Worm (Caenorhabditis elegans) whole organism, L2 larva: ENCODE measurements around the gene mccc-2.

Experiments used
- C34F6.9 ChIP-seq: fragments of 150-350 bp; optimal IDR thresholded peaks from 2 replicates; lab custom pipeline; 2014; ENCODE audit warnings: missing biosample characterization, missing genetic modification characterization
- F13H6.1 ChIP-seq: sonication (generic microtip); optimal IDR thresholded peaks from 2 replicates; lab custom pipeline; 2016; ENCODE audit warnings: missing genetic modification characterization, missing compliant biosample characterization
- R02D3.7 ChIP-seq: fragments of 150-350 bp; optimal IDR thresholded peaks from 2 replicates; lab custom pipeline; 2014; ENCODE audit warnings: missing biosample characterization, missing genetic modification characterization
- Y55F3AM.14 ChIP-seq: fragments of 200-800 bp; sonication (Bioruptor generic); optimal IDR thresholded peaks from 2 replicates; lab custom pipeline; 2018; ENCODE audit warnings: mild to moderate bottlenecking, missing genetic modification characterization, missing compliant biosample characterization
- ZK546.5 ChIP-seq: sonication (generic microtip); optimal IDR thresholded peaks from 2 replicates; lab custom pipeline; 2017; ENCODE audit warnings: missing biosample characterization, missing genetic modification characterization
- aly-2 ChIP-seq: fragments of 150-350 bp; optimal IDR thresholded peaks from 2 replicates; lab custom pipeline; 2014; ENCODE audit warnings: missing biosample characterization, missing genetic modification characterization
- ama-1 ChIP-seq: fragments of 150-350 bp; optimal IDR thresholded peaks from 2 replicates; lab custom pipeline; 2018; ENCODE audit warnings: inconsistent platforms
- blmp-1 ChIP-seq: sonication (generic microtip); optimal IDR thresholded peaks from 2 replicates; lab custom pipeline; 2017; ENCODE audit warnings: missing genetic modification characterization, mild to moderate bottlenecking, missing compliant biosample characterization, antibody characterized with exemption, moderate library complexity; ENCODE audit not compliant: insufficient read depth
- ceh-16 ChIP-seq: fragments of 150-350 bp; optimal IDR thresholded peaks from 2 replicates; lab custom pipeline; 2014; ENCODE audit warnings: missing biosample characterization, missing genetic modification characterization
- ceh-82 ChIP-seq: fragments of 150-350 bp; optimal IDR thresholded peaks from 2 replicates; lab custom pipeline; 2014; ENCODE audit warnings: missing biosample characterization, missing genetic modification characterization
- crh-2 ChIP-seq: sonication (generic microtip); optimal IDR thresholded peaks from 2 replicates; lab custom pipeline; 2017; ENCODE audit warnings: missing biosample characterization, missing genetic modification characterization
- egl-27 ChIP-seq: sonication (generic microtip); optimal IDR thresholded peaks from 3 replicates; lab custom pipeline; 2017; ENCODE audit warnings: missing biosample characterization, missing genetic modification reagents, missing genetic modification characterization
- elt-1 ChIP-seq: fragments of 150-350 bp; optimal IDR thresholded peaks from 2 replicates; lab custom pipeline; 2014; ENCODE audit warnings: missing biosample characterization, missing genetic modification characterization
- elt-3 ChIP-seq: sonication (generic microtip); optimal IDR thresholded peaks from 2 replicates; lab custom pipeline; 2017; ENCODE audit warnings: missing biosample characterization, missing genetic modification characterization
- fos-1 ChIP-seq: fragments of 150-350 bp; optimal IDR thresholded peaks from 2 replicates; lab custom pipeline; 2014; ENCODE audit warnings: missing biosample characterization, missing genetic modification characterization
- gmeb-1 ChIP-seq: fragments of 150-350 bp; optimal IDR thresholded peaks from 2 replicates; lab custom pipeline; 2014; ENCODE audit warnings: missing biosample characterization, missing genetic modification characterization
- lin-11 ChIP-seq: fragments of 150-350 bp; sonication (generic microtip); optimal IDR thresholded peaks from 2 replicates; lab custom pipeline; 2014; ENCODE audit warnings: missing biosample characterization, missing genetic modification characterization, inconsistent platforms, mixed read lengths
- lin-13 ChIP-seq: fragments of 150-350 bp; optimal IDR thresholded peaks from 2 replicates; lab custom pipeline; 2014; ENCODE audit warnings: missing biosample characterization, missing genetic modification reagents, missing genetic modification characterization
- lin-39 ChIP-seq: fragments of 150-350 bp; optimal IDR thresholded peaks from 2 replicates; lab custom pipeline; 2014; ENCODE audit warnings: missing biosample characterization, missing genetic modification reagents, missing genetic modification characterization
- lsy-2 ChIP-seq, 2 experiments: fragments of 150-350 bp in 1 of 2; sonication (generic microtip) in 1 of 2; optimal IDR thresholded peaks; 2 replicates each; lab custom pipeline; 2014 to 2017; ENCODE audit warnings: missing biosample characterization in 2 of 2, missing genetic modification characterization in 2 of 2
- mbf-1 ChIP-seq: sonication (generic microtip); optimal IDR thresholded peaks from 2 replicates; lab custom pipeline; 2017; ENCODE audit warnings: missing biosample characterization, missing genetic modification characterization
- mdl-1 ChIP-seq, 2 experiments: fragments of 150-350 bp in 1 of 2; sonication (generic microtip) in 1 of 2; optimal IDR thresholded peaks; 2 replicates each; lab custom pipeline; 2017; ENCODE audit warnings: missing biosample characterization in 2 of 2, missing genetic modification characterization in 2 of 2
- nhr-10 ChIP-seq: sonication (generic microtip); optimal IDR thresholded peaks from 2 replicates; lab custom pipeline; 2017; ENCODE audit warnings: missing biosample characterization, missing genetic modification characterization
- nhr-11 ChIP-seq: fragments of 150-350 bp; optimal IDR thresholded peaks from 2 replicates; lab custom pipeline; 2014; ENCODE audit warnings: missing biosample characterization, missing genetic modification characterization
- nhr-12 ChIP-seq: fragments of 150-350 bp; optimal IDR thresholded peaks from 2 replicates; lab custom pipeline; 2014; ENCODE audit warnings: missing biosample characterization, missing genetic modification characterization
- nhr-129 ChIP-seq: fragments of 150-350 bp; optimal IDR thresholded peaks from 2 replicates; lab custom pipeline; 2014; ENCODE audit warnings: missing biosample characterization, missing genetic modification characterization
- nhr-21 ChIP-seq: fragments of 150-350 bp; optimal IDR thresholded peaks from 2 replicates; lab custom pipeline; 2014; ENCODE audit warnings: missing biosample characterization, missing genetic modification characterization
- nhr-23 ChIP-seq: fragments of 150-350 bp; optimal IDR thresholded peaks from 2 replicates; lab custom pipeline; 2014; ENCODE audit warnings: missing biosample characterization, missing genetic modification reagents, missing genetic modification characterization
- nhr-237 ChIP-seq: fragments of 150-350 bp; optimal IDR thresholded peaks from 2 replicates; lab custom pipeline; 2014; ENCODE audit warnings: missing biosample characterization, missing genetic modification characterization
- nhr-25 ChIP-seq: fragments of 150-350 bp; sonication (generic microtip); optimal IDR thresholded peaks from 3 replicates; lab custom pipeline; 2014; ENCODE audit warnings: missing biosample characterization, missing genetic modification characterization
- nhr-6 ChIP-seq: fragments of 150-350 bp; optimal IDR thresholded peaks from 2 replicates; lab custom pipeline; 2014; ENCODE audit warnings: missing biosample characterization, missing genetic modification characterization
- nhr-77 ChIP-seq: fragments of 150-350 bp; optimal IDR thresholded peaks from 2 replicates; lab custom pipeline; 2014; ENCODE audit warnings: missing biosample characterization, missing genetic modification characterization
- peb-1 ChIP-seq: fragments of 150-350 bp; optimal IDR thresholded peaks from 2 replicates; lab custom pipeline; 2014; ENCODE audit warnings: missing biosample characterization, missing genetic modification characterization
- sem-4 ChIP-seq: fragments of 150-350 bp; optimal IDR thresholded peaks from 2 replicates; lab custom pipeline; 2014; ENCODE audit warnings: missing biosample characterization, missing genetic modification reagents, missing genetic modification characterization
- skn-1 ChIP-seq: sonication (generic microtip); optimal IDR thresholded peaks from 2 replicates; lab custom pipeline; 2017; ENCODE audit warnings: missing biosample characterization, missing genetic modification characterization
- sma-3 ChIP-seq: sonication (generic microtip); optimal IDR thresholded peaks from 2 replicates; lab custom pipeline; 2016; ENCODE audit warnings: missing genetic modification reagents, missing genetic modification characterization, missing compliant biosample characterization
- sma-9 ChIP-seq, 2 experiments: fragments of 150-350 bp in 1 of 2; sonication (generic microtip) in 1 of 2; optimal IDR thresholded peaks; 2 replicates each; lab custom pipeline; 2014 to 2016; ENCODE audit warnings: missing genetic modification characterization in 2 of 2, mild to moderate bottlenecking in 1 of 2, missing biosample characterization in 1 of 2, missing compliant biosample characterization in 1 of 2, missing genetic modification reagents in 1 of 2, moderate library complexity in 1 of 2
- snpc-4 ChIP-seq: fragments of 150-350 bp; optimal IDR thresholded peaks from 2 replicates; lab custom pipeline; 2014; ENCODE audit warnings: missing biosample characterization, missing genetic modification characterization
- unc-39 ChIP-seq: fragments of 150-350 bp; optimal IDR thresholded peaks from 2 replicates; lab custom pipeline; 2014; ENCODE audit warnings: missing biosample characterization, missing genetic modification characterization
- unc-55 ChIP-seq: fragments of 150-350 bp; sonication (generic microtip); optimal IDR thresholded peaks from 3 replicates; lab custom pipeline; 2014; ENCODE audit warnings: missing biosample characterization, missing genetic modification reagents, missing genetic modification characterization
- unc-62 ChIP-seq: fragments of 150-350 bp; optimal IDR thresholded peaks from 2 replicates; lab custom pipeline; 2014; ENCODE audit warnings: missing biosample characterization, missing genetic modification reagents, missing genetic modification characterization
- zag-1 ChIP-seq: fragments of 150-350 bp; optimal IDR thresholded peaks from 2 replicates; lab custom pipeline; 2014; ENCODE audit warnings: missing biosample characterization, missing genetic modification characterization
- ztf-1 ChIP-seq: fragments of 200-800 bp; sonication (Bioruptor generic); conservative IDR thresholded peaks from 2 replicates; pipeline ENCODE4 v1.3.6; 2022; ENCODE audit warnings: missing genetic modification characterization, missing compliant biosample characterization
- ztf-11 ChIP-seq: sonication (generic microtip); optimal IDR thresholded peaks from 2 replicates; lab custom pipeline; 2017; ENCODE audit warnings: missing biosample characterization, missing genetic modification characterization
- ztf-4 ChIP-seq: fragments of 150-350 bp; optimal IDR thresholded peaks from 2 replicates; lab custom pipeline; 2014; ENCODE audit warnings: missing biosample characterization, missing genetic modification characterization

The mccc-2 gene

DNA sequence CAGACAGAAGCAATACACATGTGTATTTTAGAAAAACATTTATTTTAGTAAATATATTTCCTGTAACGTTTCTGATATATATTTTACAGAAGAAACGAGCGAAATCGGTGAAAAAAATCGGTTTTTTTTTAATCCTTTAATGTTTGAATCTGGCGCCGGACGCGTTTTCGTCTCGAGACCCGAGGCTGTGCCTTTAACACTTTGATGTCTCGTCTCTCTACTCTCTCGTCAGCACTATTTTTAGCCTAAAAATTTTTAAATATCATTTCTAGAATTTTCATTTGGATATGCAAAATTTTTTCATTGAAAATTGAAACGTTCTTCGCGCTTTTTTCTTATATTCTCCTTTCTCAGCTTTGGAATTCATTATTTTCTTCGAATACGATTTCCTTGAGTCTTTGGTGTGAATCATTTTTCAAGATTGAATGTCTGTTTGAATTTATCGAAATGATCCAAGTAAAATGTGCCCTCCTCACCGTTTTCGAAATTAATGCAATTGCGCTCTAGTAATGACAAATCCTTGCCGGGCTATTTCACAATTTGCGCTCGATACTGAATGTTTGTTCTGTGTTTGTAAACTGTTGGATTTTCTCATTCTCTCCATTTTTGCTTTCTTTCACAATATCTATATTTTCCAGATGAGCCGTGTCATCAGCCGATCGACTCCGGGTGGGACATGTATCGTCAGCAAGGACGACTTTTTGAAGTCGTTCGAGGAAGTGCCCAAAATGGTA lies 34.6 kb downstream of the mccc-2 start, which contains the start of gene cls-2:
TSS of gene cls-2 (plus strand) at position 635 of the 734 bp plus-strand sequence.
- TF ChIP-seq C34F6.9 (peak; percentile 12), crh-2 (tag; lab: Kevin White, UChicago) (peak; percentile 31), lsy-2 (tag; optimal IDR thresholded peaks at IDR 0.05; lab: Kevin White, UChicago) (peak in 1 of 2 experiments; percentile 23), R02D3.7 (no peak), unc-55 (peak; percentile 17), nhr-129 (peak; percentile 60), sma-3 (GFP tag; lab: Kevin White, UChicago) (no peak)

- TF ChIP-seq snpc-4 (tag; lab: Kevin White, UChicago) = peak; percentile 66
- TF ChIP-seq nhr-10 (tag; lab: Kevin White, UChicago) = peak; percentile 80
- no peak for TF ChIP-seq R02D3.7
- TF ChIP-seq lsy-2 (tag; optimal IDR thresholded peaks at IDR 0.05; lab: Kevin White, UChicago) = peak; percentile 80 to 92
- TF ChIP-seq sem-4 (tag; lab: Kevin White, UChicago) = peak; percentile 92
- peak; percentile 96 for TF ChIP-seq nhr-21
- no peak for TF ChIP-seq ztf-11 (tag; lab: Kevin White, UChicago)
- peak; percentile 82 for TF ChIP-seq egl-27 (tag; lab: Kevin White, UChicago)
- TF ChIP-seq lin-11 = peak; percentile 87
- TF ChIP-seq sma-9 (GFP tag; optimal IDR thresholded peaks at IDR 0.05; lab: Kevin White, UChicago) = peak; percentile 87
- no peak for TF ChIP-seq sma-9 (tag; optimal IDR thresholded peaks at IDR 0.05; lab: Kevin White, UChicago)
- TF ChIP-seq lin-39 (tag; lab: Kevin White, UChicago) = no peak
- TF ChIP-seq peb-1 = no peak
- TF ChIP-seq nhr-12 (tag; lab: Kevin White, UChicago) = peak; percentile 1
- peak; percentile 97 for TF ChIP-seq C34F6.9
- TF ChIP-seq unc-62 = peak; percentile 73
- TF ChIP-seq ceh-16 = peak; percentile 13
- TF ChIP-seq ama-1 (lab: Kevin White, UChicago) = peak; percentile 98
- TF ChIP-seq lin-13 (GFP tag; lab: Kevin White, UChicago) = peak; percentile 84
- peak; percentile 97 for TF ChIP-seq ztf-1
- TF ChIP-seq skn-1 (tag; lab: Kevin White, UChicago) = peak; percentile 36
- TF ChIP-seq nhr-25 (tag; lab: Kevin White, UChicago) = peak; percentile 96
- TF ChIP-seq nhr-77 (tag; lab: Kevin White, UChicago) = no peak
- peak; percentile 90 for TF ChIP-seq blmp-1 (tag; lab: Kevin White, UChicago)
- peak; percentile 95 for TF ChIP-seq F13H6.1 (tag; lab: Kevin White, UChicago)
- peak; percentile 91 for TF ChIP-seq fos-1
- TF ChIP-seq elt-3 (tag; lab: Kevin White, UChicago) = no peak
- peak; percentile 95 for TF ChIP-seq Y55F3AM.14
- TF ChIP-seq gmeb-1 (tag; lab: Kevin White, UChicago) = peak; percentile 82
- TF ChIP-seq mdl-1 (tag; optimal IDR thresholded peaks at IDR 0.05; lab: Kevin White, UChicago) = peak; percentile 88 to 96
- TF ChIP-seq ZK546.5 = no peak
- no peak for TF ChIP-seq unc-39 (tag; lab: Kevin White, UChicago)
- TF ChIP-seq ztf-4 (tag; lab: Kevin White, UChicago) = peak; percentile 95
- no peak for TF ChIP-seq ceh-82
- TF ChIP-seq mbf-1 (tag; lab: Kevin White, UChicago) = no peak
- peak; percentile 98 for TF ChIP-seq crh-2 (tag; lab: Kevin White, UChicago)
- TF ChIP-seq nhr-129 = peak; percentile 95
- TF ChIP-seq zag-1 = peak; percentile 37
- TF ChIP-seq nhr-6 (tag; lab: Kevin White, UChicago) = peak; percentile 75
- no peak for TF ChIP-seq elt-1
- peak; percentile 98 for TF ChIP-seq sma-3 (GFP tag; lab: Kevin White, UChicago)
- TF ChIP-seq unc-55 = peak; percentile 80
- no peak for TF ChIP-seq nhr-23 (tag; lab: Kevin White, UChicago)
- no peak for TF ChIP-seq nhr-237
- no peak for TF ChIP-seq aly-2
- TF ChIP-seq nhr-11 = no peak
Measured at ce11 chrIII:9053740-9054252, 35.4 kb downstream of the mccc-2 start, which contains the start of gene R107.5. Gene R107.5 (minus strand): TSS chrIII:9053790.
